Worm (Caenorhabditis elegans) whole organism, young adult: ENCODE measurements around the gene C52E2.5.

Experiments used
- F22D6.2 ChIP-seq: sonication (generic microtip); optimal IDR thresholded peaks from 2 replicates; lab custom pipeline; 2016; ENCODE audit warnings: mild to moderate bottlenecking, missing genetic modification characterization, missing compliant biosample characterization
- bed-2 ChIP-seq: fragments of 200-800 bp; sonication (Bioruptor generic); IDR thresholded peaks from 2 replicates; pipeline ENCODE4 v1.3.6; 2022; ENCODE audit warnings: missing genetic modification reagents, missing genetic modification characterization, missing compliant biosample characterization
- ceh-40 ChIP-seq: fragments of 200-800 bp; sonication (Bioruptor generic); IDR thresholded peaks from 2 replicates; pipeline ENCODE4 v1.3.6; 2022; ENCODE audit warnings: missing genetic modification characterization, missing compliant biosample characterization
- dpl-1 ChIP-seq: fragments of 150-350 bp; optimal IDR thresholded peaks from 2 replicates; lab custom pipeline; 2014; ENCODE audit warnings: missing biosample characterization, missing genetic modification reagents, missing genetic modification characterization
- hmg-1.2 ChIP-seq: fragments of 200-800 bp; sonication (Bioruptor generic); IDR thresholded peaks from 2 replicates; pipeline ENCODE4 v1.3.6; 2022; ENCODE audit warnings: missing genetic modification reagents, missing genetic modification characterization, missing compliant biosample characterization
- hsf-1 ChIP-seq: fragments of 200-800 bp; sonication (Bioruptor generic); IDR thresholded peaks from 2 replicates; pipeline ENCODE4 v1.3.6; 2022; ENCODE audit warnings: missing genetic modification reagents, missing genetic modification characterization, missing compliant biosample characterization
- nfya-2 ChIP-seq: fragments of 200-800 bp; sonication (Bioruptor generic); IDR thresholded peaks from 2 replicates; pipeline ENCODE4 v1.3.6; 2022; ENCODE audit warnings: missing genetic modification reagents, missing genetic modification characterization, missing compliant biosample characterization
- pha-4 ChIP-seq: fragments of 150-350 bp; sonication (generic microtip); optimal IDR thresholded peaks from 2 replicates; lab custom pipeline; 2014; ENCODE audit warnings: missing biosample characterization, missing genetic modification reagents, missing genetic modification characterization
- rpc-1 ChIP-seq, 2 experiments: fragments of 150-350 bp in 1 of 2; sonication (generic microtip) in 1 of 2; optimal IDR thresholded peaks; 2 replicates each; lab custom pipeline; 2014 to 2018; ENCODE audit warnings: missing biosample characterization in 1 of 2, missing genetic modification characterization in 1 of 2, missing genetic modification reagents in 1 of 2, missing genotype in 1 of 2
- sdz-38 ChIP-seq: sonication (generic microtip); optimal IDR thresholded peaks from 2 replicates; lab custom pipeline; 2016; ENCODE audit warnings: missing genotype, missing genetic modification characterization, missing compliant biosample characterization
- snpc-4 ChIP-seq, 5 experiments: fragments of 150-350 bp in 1 of 5; sonication (generic microtip) in 4 of 5; optimal IDR thresholded peaks; 2 replicates each; lab custom pipeline; 2014 to 2018; ENCODE audit warnings: missing genetic modification characterization in 5 of 5, missing biosample characterization in 3 of 5, antibody characterized with exemption in 2 of 5, mild to moderate bottlenecking in 2 of 5, missing compliant biosample characterization in 2 of 5, missing genotype in 2 of 5, moderate library complexity in 2 of 5, missing genetic modification reagents in 1 of 5

ce11 chrII:1889071-1889470 is 46.3 kb upstream of the C52E2.5 start, which contains the start of gene math-8:
- TF ChIP-seq F22D6.2 (no peak), hmg-1.2 (GFP tag; lab: Robert Waterston, UW) (no peak), hsf-1 (GFP tag; lab: Robert Waterston, UW) (no peak), nfya-2 (GFP tag; lab: Robert Waterston, UW) (no peak), dpl-1 (no peak), ceh-40 (GFP tag; lab: Robert Waterston, UW) (no peak), bed-2 (GFP tag; lab: Robert Waterston, UW) (no peak), pha-4 (no peak), snpc-4 (GFP tag; optimal IDR thresholded peaks at IDR 0.05; lab: Kevin White, UChicago) (no peak), snpc-4 (tag; optimal IDR thresholded peaks at IDR 0.05; lab: Kevin White, UChicago) (no peak), rpc-1 (optimal IDR thresholded peaks at IDR 0.05; lab: Kevin White, UChicago) (no peak), rpc-1 (tag; optimal IDR thresholded peaks at IDR 0.05; lab: Kevin White, UChicago) (no peak), sdz-38 (tag; lab: Kevin White, UChicago) (no peak)
